Fruit fly (Drosophila melanogaster) whole organism, embryonic: ENCODE measurements around the gene Lst8.

Experiments
- Abd-B ChIP-seq: fragments of 200-800 bp; sonication (Bioruptor generic); optimal IDR thresholded peaks from 2 replicates; lab custom pipeline; 2018; ENCODE audit warnings: missing biosample characterization, mild to moderate bottlenecking, missing genetic modification characterization, moderate library complexity
- Antp ChIP-seq: fragments of 200-800 bp; sonication (Bioruptor generic); optimal IDR thresholded peaks from 3 replicates; lab custom pipeline; 2016; ENCODE audit warnings: missing biosample characterization, missing genetic modification characterization
- CG10366 ChIP-seq: fragments of 200-800 bp; sonication (Bioruptor generic); IDR thresholded peaks from 2 replicates; pipeline ENCODE4 v1.3.6; 2022; ENCODE audit warnings: missing biosample characterization, missing genetic modification characterization
- CG10979 ChIP-seq: fragments of 200-800 bp; sonication (Bioruptor generic); optimal IDR thresholded peaks from 2 replicates; lab custom pipeline; 2018; ENCODE audit warnings: missing biosample characterization, mild to moderate bottlenecking, missing genetic modification characterization, moderate library complexity
- CG11398 ChIP-seq: fragments of 200-800 bp; sonication (Bioruptor generic); optimal IDR thresholded peaks from 2 replicates; lab custom pipeline; 2016; ENCODE audit warnings: missing biosample characterization, missing genetic modification characterization
- CG13424 ChIP-seq: fragments of 200-800 bp; sonication (Bioruptor generic); optimal IDR thresholded peaks from 2 replicates; lab custom pipeline; 2019; ENCODE audit warnings: missing biosample characterization, mild to moderate bottlenecking, missing genetic modification characterization, moderate library complexity
- CG14014 ChIP-seq: fragments of 200-800 bp; sonication (Bioruptor generic); IDR thresholded peaks from 2 replicates; pipeline ENCODE4 v1.3.6; 2022; ENCODE audit warnings: missing biosample characterization, missing genetic modification characterization
- CG14710 ChIP-seq: fragments of 200-800 bp; sonication (Bioruptor generic); optimal IDR thresholded peaks from 3 replicates; lab custom pipeline; 2019; ENCODE audit warnings: missing biosample characterization, mild to moderate bottlenecking, missing genetic modification characterization, moderate library complexity
- CG16863 ChIP-seq: fragments of 200-800 bp; sonication (Bioruptor generic); optimal IDR thresholded peaks from 3 replicates; lab custom pipeline; 2016; ENCODE audit warnings: missing biosample characterization, missing genetic modification characterization
- CG17328 ChIP-seq: fragments of 200-800 bp; sonication (Bioruptor generic); IDR thresholded peaks from 2 replicates; pipeline ENCODE4 v1.3.6; 2022; ENCODE audit warnings: missing biosample characterization, missing genetic modification characterization
- CG17612 ChIP-seq: fragments of 200-800 bp; sonication (Bioruptor generic); IDR thresholded peaks from 2 replicates; pipeline ENCODE4 v1.3.6; 2022; ENCODE audit warnings: missing biosample characterization, missing genetic modification characterization
- CG18262 ChIP-seq: fragments of 200-800 bp; optimal IDR thresholded peaks from 3 replicates; lab custom pipeline; 2019; ENCODE audit warnings: missing biosample characterization, mild to moderate bottlenecking, missing genetic modification characterization, moderate library complexity
- CG2889 ChIP-seq: fragments of 200-800 bp; sonication (Bioruptor generic); IDR thresholded peaks from 3 replicates; pipeline ENCODE4 v1.3.6; 2022; ENCODE audit warnings: missing biosample characterization, missing genetic modification characterization
- CG31365 ChIP-seq: fragments of 200-800 bp; sonication (Bioruptor generic); optimal IDR thresholded peaks from 2 replicates; lab custom pipeline; 2018; ENCODE audit warnings: missing biosample characterization, mild to moderate bottlenecking, missing genetic modification characterization
- CG3847 ChIP-seq: fragments of 200-800 bp; sonication (Bioruptor generic); IDR thresholded peaks from 2 replicates; pipeline ENCODE4 v1.3.6; 2022; ENCODE audit warnings: missing biosample characterization, missing genetic modification characterization
- CG4707 ChIP-seq: fragments of 200-800 bp; sonication (Bioruptor generic); optimal IDR thresholded peaks from 2 replicates; lab custom pipeline; 2018; ENCODE audit warnings: missing biosample characterization, mild to moderate bottlenecking, missing genetic modification characterization, moderate library complexity
- CG7357 ChIP-seq: fragments of 200-800 bp; sonication (Bioruptor generic); IDR thresholded peaks from 3 replicates; pipeline ENCODE4 v1.3.6; 2022; ENCODE audit warnings: missing biosample characterization, missing genetic modification characterization
- CG7372 ChIP-seq: fragments of 200-800 bp; sonication (Bioruptor generic); IDR thresholded peaks from 2 replicates; pipeline ENCODE4 v1.3.6; 2022; ENCODE audit warnings: missing biosample characterization, missing genetic modification characterization
- CG7786 ChIP-seq: fragments of 200-800 bp; sonication (Bioruptor generic); optimal IDR thresholded peaks from 2 replicates; lab custom pipeline; 2016; ENCODE audit warnings: missing biosample characterization, missing genetic modification characterization
- D19A ChIP-seq: fragments of 200-800 bp; optimal IDR thresholded peaks from 3 replicates; lab custom pipeline; 2019; ENCODE audit warnings: missing biosample characterization, mild to moderate bottlenecking, missing genetic modification characterization, moderate library complexity
- Dbx ChIP-seq: fragments of 200-800 bp; sonication (Bioruptor generic); IDR thresholded peaks from 3 replicates; pipeline ENCODE4 v1.3.6; 2022; ENCODE audit warnings: missing biosample characterization, missing genetic modification characterization
- Dek ChIP-seq: fragments of 200-800 bp; sonication (Bioruptor generic); optimal IDR thresholded peaks from 3 replicates; lab custom pipeline; 2019; ENCODE audit warnings: missing biosample characterization, mild to moderate bottlenecking, missing genetic modification characterization, moderate library complexity
- Dfd ChIP-seq, 2 experiments: fragments of >200 bp; optimal IDR thresholded peaks; 2 replicates each; lab custom pipeline; 2017; ENCODE audit warnings: missing biosample characterization in 2 of 2, missing genetic modification characterization in 2 of 2
- Hey ChIP-seq: fragments of 200-800 bp; sonication (Bioruptor generic); optimal IDR thresholded peaks from 3 replicates; lab custom pipeline; 2018; ENCODE audit warnings: missing biosample characterization, mild to moderate bottlenecking, missing genetic modification characterization
- MESR4 ChIP-seq: fragments of 200-800 bp; sonication (Bioruptor generic); optimal IDR thresholded peaks from 2 replicates; lab custom pipeline; 2018; ENCODE audit warnings: missing biosample characterization, mild to moderate bottlenecking, missing genetic modification characterization, moderate library complexity
- NfI ChIP-seq: fragments of 200-800 bp; sonication (Bioruptor generic); optimal IDR thresholded peaks from 3 replicates; lab custom pipeline; 2018; ENCODE audit warnings: missing biosample characterization, mild to moderate bottlenecking, missing genetic modification characterization, moderate library complexity
- Ravus ChIP-seq: fragments of 200-800 bp; sonication (Bioruptor generic); IDR thresholded peaks from 2 replicates; pipeline ENCODE4 v1.3.6; 2022; ENCODE audit warnings: missing biosample characterization, missing genetic modification characterization
- Sry-δ ChIP-seq: fragments of 200-800 bp; sonication (Bioruptor generic); optimal IDR thresholded peaks from 2 replicates; lab custom pipeline; 2016; ENCODE audit warnings: missing biosample characterization, missing genetic modification characterization
- Tbp ChIP-seq: fragments of >200 bp; optimal IDR thresholded peaks from 2 replicates; lab custom pipeline; 2018; ENCODE audit warnings: missing biosample characterization, missing genetic modification characterization
- bsh ChIP-seq, 2 experiments: fragments of 200-800 bp; sonication (Bioruptor generic); optimal IDR thresholded peaks; 2 replicates each; lab custom pipeline; 2017 to 2018; ENCODE audit warnings: mild to moderate bottlenecking in 2 of 2, missing biosample characterization in 2 of 2, missing genetic modification characterization in 2 of 2, moderate library complexity in 1 of 2
- croc ChIP-seq: fragments of 200-800 bp; sonication (Bioruptor generic); conservative IDR thresholded peaks from 3 replicates; pipeline ENCODE4 v1.3.6; 2022; ENCODE audit warnings: missing biosample characterization, missing genetic modification characterization
- dmrt11E ChIP-seq: fragments of 200-800 bp; sonication (Bioruptor generic); optimal IDR thresholded peaks from 3 replicates; lab custom pipeline; 2018; ENCODE audit warnings: missing biosample characterization, mild to moderate bottlenecking, missing genetic modification characterization, moderate library complexity
- dmrt99B ChIP-seq: fragments of 200-800 bp; sonication (Bioruptor generic); optimal IDR thresholded peaks from 2 replicates; lab custom pipeline; 2018; ENCODE audit warnings: missing biosample characterization, mild to moderate bottlenecking, missing genetic modification characterization, moderate library complexity
- ftz-f1 ChIP-seq: fragments of 200-800 bp; sonication (Bioruptor generic); optimal IDR thresholded peaks from 2 replicates; lab custom pipeline; 2016; ENCODE audit warnings: missing biosample characterization, missing genetic modification characterization
- hb ChIP-seq: fragments of 200-800 bp; sonication (Bioruptor generic); IDR thresholded peaks from 3 replicates; pipeline ENCODE4 v1.3.6; 2022; ENCODE audit warnings: missing biosample characterization, missing genetic modification characterization; ENCODE audit not compliant: partially characterized antibody
- her ChIP-seq: fragments of 200-800 bp; sonication (Bioruptor generic); optimal IDR thresholded peaks from 2 replicates; lab custom pipeline; 2016; ENCODE audit warnings: missing biosample characterization, missing genetic modification characterization
- jumu ChIP-seq: fragments of 200-800 bp; sonication (Bioruptor generic); optimal IDR thresholded peaks from 3 replicates; lab custom pipeline; 2016; ENCODE audit warnings: missing biosample characterization, missing genetic modification characterization
- kay ChIP-seq: fragments of 200-800 bp; sonication (Bioruptor generic); optimal IDR thresholded peaks from 2 replicates; lab custom pipeline; 2016; ENCODE audit warnings: missing biosample characterization, missing genetic modification characterization
- ken ChIP-seq: fragments of 200-800 bp; sonication (Bioruptor generic); IDR thresholded peaks from 3 replicates; pipeline ENCODE4 v1.3.6; 2022; ENCODE audit warnings: missing biosample characterization, missing genetic modification characterization
- luna ChIP-seq: fragments of 200-800 bp; sonication (Bioruptor generic); optimal IDR thresholded peaks from 2 replicates; lab custom pipeline; 2016; ENCODE audit warnings: missing biosample characterization, missing genetic modification characterization
- nom ChIP-seq: fragments of 200-800 bp; sonication (Bioruptor generic); optimal IDR thresholded peaks from 2 replicates; lab custom pipeline; 2017; ENCODE audit warnings: missing biosample characterization, missing genetic modification characterization, mild to moderate bottlenecking, moderate library complexity, missing genetic modification reagents
- onecut ChIP-seq: fragments of 200-800 bp; sonication (Bioruptor generic); IDR thresholded peaks from 2 replicates; pipeline ENCODE4 v1.3.6; 2022; ENCODE audit warnings: missing biosample characterization, missing genetic modification characterization
- ro ChIP-seq: fragments of 200-800 bp; sonication (Bioruptor generic); IDR thresholded peaks from 2 replicates; pipeline ENCODE4 v1.3.6; 2022; ENCODE audit warnings: missing biosample characterization, missing genetic modification characterization
- sim ChIP-seq: fragments of 200-800 bp; sonication (Bioruptor generic); IDR thresholded peaks from 2 replicates; pipeline ENCODE4 v1.3.6; 2022; ENCODE audit warnings: missing biosample characterization, missing genetic modification characterization
- sqz ChIP-seq: fragments of 200-800 bp; sonication (Bioruptor generic); optimal IDR thresholded peaks from 3 replicates; lab custom pipeline; 2018; ENCODE audit warnings: missing biosample characterization, mild to moderate bottlenecking, missing genetic modification characterization
- ssp ChIP-seq: fragments of 200-800 bp; sonication (Bioruptor generic); IDR thresholded peaks from 2 replicates; pipeline ENCODE4 v1.3.6; 2022; ENCODE audit warnings: missing biosample characterization, missing genetic modification characterization
- stc ChIP-seq: fragments of 200-800 bp; sonication (Bioruptor generic); IDR thresholded peaks from 2 replicates; pipeline ENCODE4 v1.3.6; 2022; ENCODE audit warnings: missing biosample characterization, missing genetic modification characterization
- wor ChIP-seq: fragments of 200-800 bp; sonication (Bioruptor generic); IDR thresholded peaks from 2 replicates; pipeline ENCODE4 v1.3.6; 2022; ENCODE audit warnings: missing biosample characterization, missing genetic modification characterization
- zen2 ChIP-seq: fragments of 200-800 bp; sonication (Bioruptor generic); IDR thresholded peaks from 3 replicates; pipeline ENCODE4 v1.3.6; 2022; ENCODE audit warnings: missing biosample characterization, missing genetic modification characterization; ENCODE audit not compliant: partially characterized antibody
- zfh1 ChIP-seq: fragments of 200-800 bp; sonication (Bioruptor generic); IDR thresholded peaks from 3 replicates; pipeline ENCODE4 v1.3.6; 2022; ENCODE audit warnings: missing biosample characterization, missing genetic modification characterization
- zfh2 ChIP-seq: fragments of 200-800 bp; sonication (Bioruptor generic); optimal IDR thresholded peaks from 2 replicates; lab custom pipeline; 2016; ENCODE audit warnings: missing biosample characterization, missing genetic modification characterization

Gene Lst8

DNA sequence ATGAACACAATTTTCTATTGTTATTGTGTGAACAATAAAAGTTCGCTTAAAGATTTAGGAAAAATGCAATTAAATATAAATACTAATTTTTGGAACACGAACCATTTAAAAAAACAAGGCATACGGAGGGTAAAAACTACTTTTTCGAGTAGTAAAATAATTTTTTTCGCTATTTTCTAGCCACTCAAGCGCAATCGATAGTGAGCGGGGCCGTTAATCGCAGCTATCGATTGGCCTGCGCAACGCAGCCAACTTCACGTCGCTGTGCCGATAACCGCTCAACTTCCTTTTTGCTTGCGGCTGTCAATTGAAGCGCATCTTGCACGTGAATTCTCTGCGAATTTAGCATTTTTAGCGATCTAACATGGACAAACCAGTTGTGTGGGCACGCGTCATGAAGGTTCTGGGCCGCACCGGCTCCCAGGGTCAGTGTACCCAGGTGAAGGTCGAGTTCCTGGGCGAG lies 51.4 kb downstream of the Lst8 start, which contains the start of gene RpS28b (continued):
- TF ChIP-seq CG17328 (GFP tag; lab: Robert Waterston, UW) (peak; percentile 92), nom (GFP tag; lab: Kevin White, UChicago) (peak; percentile 95), dmrt99B (tag; lab: Kevin White, UChicago) (no peak), ken (GFP tag; lab: Robert Waterston, UW) (peak; percentile 94), Sry-δ (GFP tag; lab: Kevin White, UChicago) (peak; percentile 78), Hey (tag; lab: Kevin White, UChicago) (peak; percentile 84), CG13424 (tag; lab: Kevin White, UChicago) (peak; percentile 40), sim (GFP tag; lab: Robert Waterston, UW) (peak; percentile 88), ftz-f1 (GFP tag; lab: Kevin White, UChicago) (peak; percentile 73), CG7357 (GFP tag; lab: Robert Waterston, UW) (peak; percentile 53; the same call in 2 of the 3 replicates), Dbx (GFP tag; lab: Robert Waterston, UW) (peak; percentile 94), bsh (GFP tag; optimal IDR thresholded peaks at IDR 0.05; lab: Kevin White, UChicago) (peak; percentile 61 to 71), CG10366 (GFP tag; lab: Robert Waterston, UW) (peak; percentile 92), D19A (tag; lab: Kevin White, UChicago) (peak; percentile 38), NfI (GFP tag; lab: Kevin White, UChicago) (peak; percentile 96), ssp (GFP tag; lab: Robert Waterston, UW) (peak; percentile 78), dmrt11E (tag; lab: Kevin White, UChicago) (peak; percentile 61), zfh2 (GFP tag; lab: Kevin White, UChicago) (peak; percentile 84), kay (GFP tag; lab: Kevin White, UChicago) (no peak), jumu (GFP tag; lab: Kevin White, UChicago) (peak; percentile 62), Dek (tag; lab: Kevin White, UChicago) (peak; percentile 76), stc (GFP tag; lab: Robert Waterston, UW) (peak; percentile 81), wor (GFP tag; lab: Robert Waterston, UW) (peak; percentile 14; the same call in 1 of the 2 replicates), croc (GFP tag; lab: Robert Waterston, UW) (peak; percentile 76), Antp (peak; percentile 86), luna (GFP tag; lab: Kevin White, UChicago) (peak; percentile 82), her (GFP tag; lab: Kevin White, UChicago) (peak; percentile 91), sqz (GFP tag; lab: Kevin White, UChicago) (peak; percentile 89), CG31365 (tag; lab: Kevin White, UChicago) (peak; percentile 81), CG16863 (GFP tag; lab: Kevin White, UChicago) (peak; percentile 78), zen2 (GFP tag; lab: Robert Waterston, UW) (peak; percentile 44; the same call in 2 of the 3 replicates), Ravus (GFP tag; lab: Robert Waterston, UW) (no peak; the same call in 1 of the 2 replicates), CG7372 (GFP tag; lab: Robert Waterston, UW) (peak; percentile 86), zfh1 (GFP tag; lab: Robert Waterston, UW) (peak; percentile 95), Dfd (GFP tag; optimal IDR thresholded peaks at IDR 0.05; lab: Kevin White, UChicago) (no peak), Abd-B (GFP tag; lab: Kevin White, UChicago) (peak; percentile 59), CG7786 (GFP tag; lab: Kevin White, UChicago) (peak; percentile 79), CG3847 (GFP tag; lab: Robert Waterston, UW) (peak; percentile 91), ro (GFP tag; lab: Robert Waterston, UW) (peak; percentile 81), CG4707 (peak; percentile 90), CG2889 (GFP tag; lab: Robert Waterston, UW) (peak; percentile 82), CG10979 (peak; percentile 51), Tbp (GFP tag; lab: Kevin White, UChicago) (no peak), CG14014 (GFP tag; lab: Robert Waterston, UW) (peak; percentile 85), hb (GFP tag; lab: Robert Waterston, UW) (peak; percentile 69), CG18262 (tag; lab: Kevin White, UChicago) (peak; percentile 37), CG17612 (GFP tag; lab: Robert Waterston, UW) (peak; percentile 81), CG11398 (peak; percentile 90), MESR4 (GFP tag; lab: Kevin White, UChicago) (peak; percentile 98), onecut (peak; percentile 94), CG14710 (tag; lab: Kevin White, UChicago) (peak; percentile 63)
